Fruit fly (Drosophila melanogaster) whole organism, embryonic: ENCODE results near the gene CG1951.

ENCODE experiments used
- CG10209 ChIP-seq: fragments of 200-800 bp; sonication (Bioruptor generic); optimal IDR thresholded peaks from 3 replicates; lab custom pipeline; 2017; ENCODE audit warnings: missing biosample characterization, mild to moderate bottlenecking, missing genetic modification characterization, missing genetic modification reagents
- CG10274 ChIP-seq: fragments of 200-800 bp; sonication (Bioruptor generic); optimal IDR thresholded peaks from 3 replicates; lab custom pipeline; 2017; ENCODE audit warnings: missing biosample characterization, mild to moderate bottlenecking, missing genetic modification characterization
- CG12391 ChIP-seq: fragments of 200-800 bp; sonication (Bioruptor generic); optimal IDR thresholded peaks from 3 replicates; lab custom pipeline; 2018; ENCODE audit warnings: missing biosample characterization, mild to moderate bottlenecking, missing genetic modification characterization, moderate library complexity
- CG12744 ChIP-seq: fragments of 200-800 bp; sonication (Bioruptor generic); optimal IDR thresholded peaks from 2 replicates; lab custom pipeline; 2016; ENCODE audit warnings: missing biosample characterization, missing genetic modification characterization
- CG13775 ChIP-seq: fragments of 200-800 bp; sonication (Bioruptor generic); optimal IDR thresholded peaks from 3 replicates; lab custom pipeline; 2017; ENCODE audit warnings: missing biosample characterization, mild to moderate bottlenecking, missing genetic modification characterization
- CG1603 ChIP-seq: fragments of 200-800 bp; sonication (Bioruptor generic); optimal IDR thresholded peaks from 2 replicates; lab custom pipeline; 2019; ENCODE audit warnings: missing biosample characterization, mild to moderate bottlenecking, missing genetic modification characterization, moderate library complexity
- CG17912 ChIP-seq: fragments of 200-800 bp; sonication (Bioruptor generic); optimal IDR thresholded peaks from 2 replicates; lab custom pipeline; 2018; ENCODE audit warnings: missing biosample characterization, mild to moderate bottlenecking, missing genetic modification characterization
- CG32767 ChIP-seq: fragments of 200-800 bp; sonication (Bioruptor generic); IDR thresholded peaks from 2 replicates; pipeline ENCODE4 v1.3.6; 2022; ENCODE audit warnings: missing biosample characterization, missing genetic modification characterization
- CG3281 ChIP-seq: fragments of 200-800 bp; sonication (Bioruptor generic); optimal IDR thresholded peaks from 3 replicates; lab custom pipeline; 2017; ENCODE audit warnings: missing biosample characterization, mild to moderate bottlenecking, missing genetic modification characterization
- CG34376 ChIP-seq: fragments of 200-800 bp; sonication (Bioruptor generic); optimal IDR thresholded peaks from 2 replicates; lab custom pipeline; 2018; ENCODE audit warnings: missing biosample characterization, mild to moderate bottlenecking, missing genetic modification characterization
- CG3726 ChIP-seq: fragments of 200-800 bp; sonication (Bioruptor generic); IDR thresholded peaks from 3 replicates; pipeline ENCODE4, ENCODE4 v1.3.6; 2022; ENCODE audit warnings: missing biosample characterization, missing genetic modification characterization
- CG4424 ChIP-seq: fragments of 200-800 bp; sonication (Bioruptor generic); optimal IDR thresholded peaks from 3 replicates; lab custom pipeline; 2016; ENCODE audit warnings: missing biosample characterization, missing genetic modification characterization
- CG6254 ChIP-seq: fragments of 200-800 bp; sonication (Bioruptor generic); optimal IDR thresholded peaks from 3 replicates; lab custom pipeline; 2017; ENCODE audit warnings: mild to moderate bottlenecking, missing biosample characterization, missing genetic modification reagents, missing genetic modification characterization
- CG8388 ChIP-seq: fragments of 200-800 bp; sonication (Bioruptor generic); optimal IDR thresholded peaks from 2 replicates; lab custom pipeline; 2019; ENCODE audit warnings: missing biosample characterization, mild to moderate bottlenecking, missing genetic modification characterization, moderate library complexity
- CG9437 ChIP-seq: fragments of 200-800 bp; sonication (Bioruptor generic); optimal IDR thresholded peaks from 2 replicates; lab custom pipeline; 2018; ENCODE audit warnings: missing biosample characterization, mild to moderate bottlenecking, missing genetic modification characterization
- CG9932 ChIP-seq: fragments of 200-800 bp; sonication (Bioruptor generic); IDR thresholded peaks from 2 replicates; pipeline ENCODE4 v1.3.6; 2022; ENCODE audit warnings: missing biosample characterization, missing genetic modification characterization
- Gug ChIP-seq: fragments of 200-800 bp; sonication (Bioruptor generic); IDR thresholded peaks from 4 replicates; pipeline ENCODE4 v1.3.6; 2022; ENCODE audit warnings: missing biosample characterization, missing genetic modification characterization
- Hmr ChIP-seq: fragments of 200-800 bp; sonication (Bioruptor generic); optimal IDR thresholded peaks from 3 replicates; lab custom pipeline; 2017; ENCODE audit warnings: mild to moderate bottlenecking, missing biosample characterization, missing genetic modification reagents, missing genetic modification characterization
- Kr ChIP-seq: fragments of 200-800 bp; sonication (Bioruptor generic); optimal IDR thresholded peaks from 2 replicates; lab custom pipeline; 2017; ENCODE audit warnings: missing biosample characterization, mild to moderate bottlenecking, missing genetic modification characterization
- Meics ChIP-seq: fragments of 200-800 bp; sonication (Bioruptor generic); optimal IDR thresholded peaks from 2 replicates; lab custom pipeline; 2017; ENCODE audit warnings: missing biosample characterization, mild to moderate bottlenecking, missing genetic modification characterization
- Ptx1 ChIP-seq: fragments of 200-800 bp; sonication (Bioruptor generic); IDR thresholded peaks from 2 replicates; pipeline ENCODE4 v1.3.6; 2022; ENCODE audit warnings: missing biosample characterization, missing genetic modification characterization
- Tbp ChIP-seq: fragments of >200 bp; optimal IDR thresholded peaks from 2 replicates; lab custom pipeline; 2018; ENCODE audit warnings: missing biosample characterization, missing genetic modification characterization
- Usf ChIP-seq: fragments of 200-800 bp; sonication (Bioruptor generic); optimal IDR thresholded peaks from 2 replicates; lab custom pipeline; 2017; ENCODE audit warnings: missing genotype, missing biosample characterization, missing genetic modification characterization
- Xbp1 ChIP-seq: fragments of 200-800 bp; sonication (Bioruptor generic); optimal IDR thresholded peaks from 3 replicates; lab custom pipeline; 2016; ENCODE audit warnings: missing biosample characterization, mild to moderate bottlenecking, missing genetic modification characterization
- ap ChIP-seq: fragments of 200-800 bp; sonication (Bioruptor generic); IDR thresholded peaks from 2 replicates; pipeline ENCODE4 v1.3.6; 2022; ENCODE audit warnings: missing biosample characterization, missing genetic modification characterization
- cato ChIP-seq: fragments of 200-800 bp; sonication (Bioruptor generic); optimal IDR thresholded peaks from 2 replicates; lab custom pipeline; 2016; ENCODE audit warnings: missing biosample characterization, missing genetic modification characterization, borderline replicate concordance
- caup ChIP-seq: fragments of 200-800 bp; sonication (Bioruptor generic); optimal IDR thresholded peaks from 3 replicates; lab custom pipeline; 2017; ENCODE audit warnings: missing biosample characterization, mild to moderate bottlenecking, missing genetic modification characterization, moderate library complexity; ENCODE audit not compliant: severe bottlenecking
- cg ChIP-seq: fragments of 200-800 bp; sonication (Bioruptor generic); optimal IDR thresholded peaks from 3 replicates; lab custom pipeline; 2019; ENCODE audit warnings: missing biosample characterization, mild to moderate bottlenecking, missing genetic modification characterization, moderate library complexity
- chif ChIP-seq, 2 experiments: fragments of 200-800 bp; sonication (Bioruptor generic); optimal IDR thresholded peaks; 3 replicates each; lab custom pipeline; 2016; ENCODE audit warnings: missing biosample characterization in 2 of 2, missing genetic modification characterization in 2 of 2
- corto ChIP-seq: fragments of 200-800 bp; sonication (Bioruptor generic); optimal IDR thresholded peaks from 2 replicates; lab custom pipeline; 2016; ENCODE audit warnings: missing biosample characterization, mild to moderate bottlenecking, missing genetic modification characterization, moderate library complexity
- exex ChIP-seq: fragments of 200-800 bp; sonication (Bioruptor generic); optimal IDR thresholded peaks from 4 replicates; lab custom pipeline; 2018; ENCODE audit warnings: missing biosample characterization, mild to moderate bottlenecking, missing genetic modification characterization, moderate library complexity
- fu2 ChIP-seq: fragments of 200-800 bp; sonication (Bioruptor generic); optimal IDR thresholded peaks from 2 replicates; lab custom pipeline; 2016; ENCODE audit warnings: missing biosample characterization, missing genetic modification characterization
- gem ChIP-seq: fragments of 200-800 bp; sonication (Bioruptor generic); optimal IDR thresholded peaks from 2 replicates; lab custom pipeline; 2019; ENCODE audit warnings: missing biosample characterization, mild to moderate bottlenecking, missing genetic modification characterization, moderate library complexity
- grau ChIP-seq: fragments of 200-800 bp; optimal IDR thresholded peaks from 3 replicates; lab custom pipeline; 2019; ENCODE audit warnings: missing biosample characterization, mild to moderate bottlenecking, missing genetic modification characterization, moderate library complexity
- grn ChIP-seq: fragments of 200-800 bp; sonication (Bioruptor generic); optimal IDR thresholded peaks from 3 replicates; lab custom pipeline; 2017; ENCODE audit warnings: missing biosample characterization, missing genetic modification characterization
- hbn ChIP-seq: fragments of 200-800 bp; sonication (Bioruptor generic); IDR thresholded peaks from 2 replicates; pipeline ENCODE4 v1.3.6; 2022; ENCODE audit warnings: missing biosample characterization, missing genetic modification characterization; ENCODE audit not compliant: partially characterized antibody
- ind ChIP-seq: fragments of 200-800 bp; sonication (Bioruptor generic); optimal IDR thresholded peaks from 3 replicates; lab custom pipeline; 2016; ENCODE audit warnings: missing biosample characterization, missing genetic modification characterization
- lilli ChIP-seq: fragments of 200-800 bp; sonication (Bioruptor generic); optimal IDR thresholded peaks from 3 replicates; lab custom pipeline; 2016; ENCODE audit warnings: missing biosample characterization, missing genetic modification characterization
- peb ChIP-seq: fragments of 200-800 bp; sonication (Bioruptor generic); IDR thresholded peaks from 2 replicates; pipeline ENCODE4 v1.3.6; 2022; ENCODE audit warnings: missing biosample characterization, missing genetic modification characterization
- phol ChIP-seq: fragments of 200-800 bp; sonication (Bioruptor generic); optimal IDR thresholded peaks from 3 replicates; lab custom pipeline; 2018; ENCODE audit warnings: missing biosample characterization, mild to moderate bottlenecking, missing genetic modification characterization, moderate library complexity
- pros ChIP-seq: fragments of 200-800 bp; sonication (Bioruptor generic); optimal IDR thresholded peaks from 3 replicates; lab custom pipeline; 2019; ENCODE audit warnings: missing biosample characterization, mild to moderate bottlenecking, missing genetic modification characterization, moderate library complexity
- ranshi ChIP-seq: fragments of 200-800 bp; sonication (Bioruptor generic); IDR thresholded peaks from 2 replicates; pipeline ENCODE4 v1.3.6; 2022; ENCODE audit warnings: missing biosample characterization, missing genetic modification characterization
- repo ChIP-seq: fragments of 200-800 bp; sonication (Bioruptor generic); optimal IDR thresholded peaks from 2 replicates; lab custom pipeline; 2016; ENCODE audit warnings: missing biosample characterization, missing genetic modification characterization
- sisA ChIP-seq: fragments of 200-800 bp; sonication (Bioruptor generic); IDR thresholded peaks from 2 replicates; pipeline ENCODE4 v1.3.6; 2022; ENCODE audit warnings: missing biosample characterization, missing genetic modification characterization
- tna ChIP-seq: fragments of 200-800 bp; sonication (Bioruptor generic); IDR thresholded peaks from 2 replicates; pipeline ENCODE4 v1.3.6; 2022; ENCODE audit warnings: missing biosample characterization, missing genetic modification characterization; ENCODE audit not compliant: partially characterized antibody
- ttk ChIP-seq: fragments of 200-800 bp; sonication (Bioruptor generic); IDR thresholded peaks from 2 replicates; pipeline ENCODE4 v2.1.2; 2022; ENCODE audit warnings: missing biosample characterization, missing genetic modification characterization
- unpg ChIP-seq: fragments of 200-800 bp; sonication (Bioruptor generic); optimal IDR thresholded peaks from 3 replicates; lab custom pipeline; 2018; ENCODE audit warnings: missing biosample characterization, mild to moderate bottlenecking, missing genetic modification characterization, moderate library complexity
- wdn ChIP-seq: fragments of 200-800 bp; sonication (Bioruptor generic); IDR thresholded peaks from 2 replicates; pipeline ENCODE4 v1.3.6; 2022; ENCODE audit warnings: missing biosample characterization, missing genetic modification characterization
- z ChIP-seq: fragments of 200-800 bp; sonication (Bioruptor generic); IDR thresholded peaks from 3 replicates; pipeline ENCODE4 v1.3.6; 2022; ENCODE audit warnings: missing biosample characterization, missing genetic modification characterization

CG1951 gene

dm6 chr3R:29075631-29076398 is 48.8 kb downstream of the CG1951 start:
- TF ChIP-seq CG32767 (GFP tag; lab: Robert Waterston, UW) (0 out of 2 replicates have a peak, but pooled peaks have one; percentile 12), CG9932 (GFP tag; lab: Robert Waterston, UW) (no peak), ap (GFP tag; lab: Robert Waterston, UW) (no peak), CG1603 (peak; percentile 27), pros (peak; percentile 10), sisA (GFP tag; lab: Robert Waterston, UW) (no peak), Kr (GFP tag; lab: Kevin White, UChicago) (no peak), Tbp (no peak), CG10274 (GFP tag; lab: Kevin White, UChicago) (no peak), tna (GFP tag; lab: Robert Waterston, UW) (no peak), hbn (no peak), cato (no peak), Gug (0 out of 4 replicates have a peak, but pooled peaks have one; percentile 10), Usf (GFP tag; lab: Kevin White, UChicago) (no peak), Xbp1 (GFP tag; lab: Kevin White, UChicago) (peak; percentile 25), grn (GFP tag; lab: Kevin White, UChicago) (no peak), Hmr (GFP tag; lab: Kevin White, UChicago) (peak; percentile 25), gem (tag; lab: Kevin White, UChicago) (peak; percentile 43), CG12391 (tag; lab: Kevin White, UChicago) (peak; percentile 13), CG34376 (GFP tag; lab: Kevin White, UChicago) (no peak), peb (GFP tag; lab: Robert Waterston, UW) (no peak), ttk (GFP tag; lab: Robert Waterston, UW) (0 out of 2 replicates have a peak, but pooled peaks have one; percentile 25), Ptx1 (GFP tag; lab: Robert Waterston, UW) (0 out of 2 replicates have a peak, but pooled peaks have one; percentile 9), CG8388 (GFP tag; lab: Kevin White, UChicago) (no peak), ranshi (no peak), repo (GFP tag; lab: Kevin White, UChicago) (no peak), CG4424 (GFP tag; lab: Kevin White, UChicago) (no peak), CG10209 (GFP tag; lab: Kevin White, UChicago) (no peak), cg (GFP tag; lab: Kevin White, UChicago) (no peak), CG9437 (GFP tag; lab: Kevin White, UChicago) (no peak), ind (GFP tag; lab: Kevin White, UChicago) (no peak), CG3281 (GFP tag; lab: Kevin White, UChicago) (peak; percentile 24), CG13775 (GFP tag; lab: Kevin White, UChicago) (peak; percentile 5), caup (no peak), fu2 (GFP tag; lab: Kevin White, UChicago) (no peak), grau (tag; lab: Kevin White, UChicago) (peak; percentile 12), Meics (GFP tag; lab: Kevin White, UChicago) (peak; percentile 20), CG3726 (GFP tag; lab: Robert Waterston, UW) (no peak), CG6254 (GFP tag; lab: Kevin White, UChicago) (no peak), CG12744 (GFP tag; lab: Kevin White, UChicago) (no peak), phol (tag; lab: Kevin White, UChicago) (no peak), exex (tag; lab: Kevin White, UChicago) (no peak), wdn (GFP tag; lab: Robert Waterston, UW) (0 out of 2 replicates have a peak, but pooled peaks have one; percentile 20), lilli (GFP tag; lab: Kevin White, UChicago) (peak; percentile 9), z (GFP tag; lab: Robert Waterston, UW) (no peak), CG17912 (no peak), unpg (GFP tag; lab: Kevin White, UChicago) (peak; percentile 13), corto (GFP tag; lab: Kevin White, UChicago) (no peak), chif (GFP tag; optimal IDR thresholded peaks at IDR 0.05; lab: Kevin White, UChicago) (peak in 1 of 2 experiments; percentile 6)
